Worm (Caenorhabditis elegans) whole organism, L2 larva: ENCODE data around the gene F36H5.18.
A peak's percentile ranks its signal among the peaks of the same experiment; 100 is the strongest.

Source experiments
- C34F6.9 ChIP-seq: fragments of 150-350 bp; optimal IDR thresholded peaks from 2 replicates; lab custom pipeline; 2014; ENCODE audit warnings: missing biosample characterization, missing genetic modification characterization
- F13H6.1 ChIP-seq: sonication (generic microtip); optimal IDR thresholded peaks from 2 replicates; lab custom pipeline; 2016; ENCODE audit warnings: missing genetic modification characterization, missing compliant biosample characterization
- Y55F3AM.14 ChIP-seq: fragments of 200-800 bp; sonication (Bioruptor generic); optimal IDR thresholded peaks from 2 replicates; lab custom pipeline; 2018; ENCODE audit warnings: mild to moderate bottlenecking, missing genetic modification characterization, missing compliant biosample characterization
- ama-1 ChIP-seq: fragments of 150-350 bp; optimal IDR thresholded peaks from 2 replicates; lab custom pipeline; 2018; ENCODE audit warnings: inconsistent platforms
- blmp-1 ChIP-seq: sonication (generic microtip); optimal IDR thresholded peaks from 2 replicates; lab custom pipeline; 2017; ENCODE audit warnings: missing genetic modification characterization, mild to moderate bottlenecking, missing compliant biosample characterization, antibody characterized with exemption, moderate library complexity; ENCODE audit not compliant: insufficient read depth
- crh-2 ChIP-seq: sonication (generic microtip); optimal IDR thresholded peaks from 2 replicates; lab custom pipeline; 2017; ENCODE audit warnings: missing biosample characterization, missing genetic modification characterization
- dmd-4 ChIP-seq: sonication (generic microtip); optimal IDR thresholded peaks from 2 replicates; lab custom pipeline; 2017; ENCODE audit warnings: missing biosample characterization, missing genetic modification characterization
- egl-27 ChIP-seq: sonication (generic microtip); optimal IDR thresholded peaks from 3 replicates; lab custom pipeline; 2017; ENCODE audit warnings: missing biosample characterization, missing genetic modification reagents, missing genetic modification characterization
- elt-3 ChIP-seq: sonication (generic microtip); optimal IDR thresholded peaks from 2 replicates; lab custom pipeline; 2017; ENCODE audit warnings: missing biosample characterization, missing genetic modification characterization
- fos-1 ChIP-seq: fragments of 150-350 bp; optimal IDR thresholded peaks from 2 replicates; lab custom pipeline; 2014; ENCODE audit warnings: missing biosample characterization, missing genetic modification characterization
- gmeb-1 ChIP-seq: fragments of 150-350 bp; optimal IDR thresholded peaks from 2 replicates; lab custom pipeline; 2014; ENCODE audit warnings: missing biosample characterization, missing genetic modification characterization
- lin-11 ChIP-seq: fragments of 150-350 bp; sonication (generic microtip); optimal IDR thresholded peaks from 2 replicates; lab custom pipeline; 2014; ENCODE audit warnings: missing biosample characterization, missing genetic modification characterization, inconsistent platforms, mixed read lengths
- lin-39 ChIP-seq: fragments of 150-350 bp; optimal IDR thresholded peaks from 2 replicates; lab custom pipeline; 2014; ENCODE audit warnings: missing biosample characterization, missing genetic modification reagents, missing genetic modification characterization
- mab-5 ChIP-seq: fragments of 150-350 bp; optimal IDR thresholded peaks from 2 replicates; lab custom pipeline; 2014; ENCODE audit warnings: missing biosample characterization, missing genetic modification characterization
- mdl-1 ChIP-seq, 2 experiments: fragments of 150-350 bp in 1 of 2; sonication (generic microtip) in 1 of 2; optimal IDR thresholded peaks; 2 replicates each; lab custom pipeline; 2017; ENCODE audit warnings: missing biosample characterization in 2 of 2, missing genetic modification characterization in 2 of 2
- nhr-10 ChIP-seq: sonication (generic microtip); optimal IDR thresholded peaks from 2 replicates; lab custom pipeline; 2017; ENCODE audit warnings: missing biosample characterization, missing genetic modification characterization
- nhr-11 ChIP-seq: fragments of 150-350 bp; optimal IDR thresholded peaks from 2 replicates; lab custom pipeline; 2014; ENCODE audit warnings: missing biosample characterization, missing genetic modification characterization
- nhr-12 ChIP-seq: fragments of 150-350 bp; optimal IDR thresholded peaks from 2 replicates; lab custom pipeline; 2014; ENCODE audit warnings: missing biosample characterization, missing genetic modification characterization
- nhr-23 ChIP-seq: fragments of 150-350 bp; optimal IDR thresholded peaks from 2 replicates; lab custom pipeline; 2014; ENCODE audit warnings: missing biosample characterization, missing genetic modification reagents, missing genetic modification characterization
- nhr-25 ChIP-seq: fragments of 150-350 bp; sonication (generic microtip); optimal IDR thresholded peaks from 3 replicates; lab custom pipeline; 2014; ENCODE audit warnings: missing biosample characterization, missing genetic modification characterization
- nhr-77 ChIP-seq: fragments of 150-350 bp; optimal IDR thresholded peaks from 2 replicates; lab custom pipeline; 2014; ENCODE audit warnings: missing biosample characterization, missing genetic modification characterization
- peb-1 ChIP-seq: fragments of 150-350 bp; optimal IDR thresholded peaks from 2 replicates; lab custom pipeline; 2014; ENCODE audit warnings: missing biosample characterization, missing genetic modification characterization
- sem-4 ChIP-seq: fragments of 150-350 bp; optimal IDR thresholded peaks from 2 replicates; lab custom pipeline; 2014; ENCODE audit warnings: missing biosample characterization, missing genetic modification reagents, missing genetic modification characterization
- sma-3 ChIP-seq: sonication (generic microtip); optimal IDR thresholded peaks from 2 replicates; lab custom pipeline; 2016; ENCODE audit warnings: missing genetic modification reagents, missing genetic modification characterization, missing compliant biosample characterization
- snpc-4 ChIP-seq: fragments of 150-350 bp; optimal IDR thresholded peaks from 2 replicates; lab custom pipeline; 2014; ENCODE audit warnings: missing biosample characterization, missing genetic modification characterization
- unc-55 ChIP-seq: fragments of 150-350 bp; sonication (generic microtip); optimal IDR thresholded peaks from 3 replicates; lab custom pipeline; 2014; ENCODE audit warnings: missing biosample characterization, missing genetic modification reagents, missing genetic modification characterization
- zag-1 ChIP-seq: fragments of 150-350 bp; optimal IDR thresholded peaks from 2 replicates; lab custom pipeline; 2014; ENCODE audit warnings: missing biosample characterization, missing genetic modification characterization
- ztf-1 ChIP-seq: fragments of 200-800 bp; sonication (Bioruptor generic); conservative IDR thresholded peaks from 2 replicates; pipeline ENCODE4 v1.3.6; 2022; ENCODE audit warnings: missing genetic modification characterization, missing compliant biosample characterization
- ztf-11 ChIP-seq: sonication (generic microtip); optimal IDR thresholded peaks from 2 replicates; lab custom pipeline; 2017; ENCODE audit warnings: missing biosample characterization, missing genetic modification characterization
- ztf-4 ChIP-seq: fragments of 150-350 bp; optimal IDR thresholded peaks from 2 replicates; lab custom pipeline; 2014; ENCODE audit warnings: missing biosample characterization, missing genetic modification characterization

F36H5.18 gene

ce11 chrII:1722394-1722793 is 37.3 kb upstream of the F36H5.18 start, which contains the start of the genes fbxb-5 and btb-8:
Gene fbxb-5 (minus strand): TSS chrII:1722494.
Gene btb-8 (plus strand): TSS chrII:1722770.
- TF ChIP-seq egl-27 (tag; lab: Kevin White, UChicago) = no peak
- TF ChIP-seq, all 48 proteins: peak for 0

ce11 chrII:1724314-1724713 is 35.4 kb upstream of the F36H5.18 start, which contains the start of gene fbxb-11:
Gene fbxb-11 (plus strand): TSS chrII:1724614.
- TF ChIP-seq nhr-25 (tag; lab: Kevin White, UChicago) (no peak), F13H6.1 (tag; lab: Kevin White, UChicago) (no peak), ztf-1 (GFP tag; lab: Robert Waterston, UW) (no peak), nhr-77 (tag; lab: Kevin White, UChicago) (no peak), sma-3 (GFP tag; lab: Kevin White, UChicago) (no peak), unc-55 (GFP tag; lab: Kevin White, UChicago) (no peak), gmeb-1 (tag; lab: Kevin White, UChicago) (no peak)

ce11 chrII:1725735-1726134 is 34.0 kb upstream of the F36H5.18 start, which contains the start of gene F45C12.17:
Gene F45C12.17 (plus strand): TSS chrII:1726111.
- TF ChIP-seq Y55F3AM.14 (GFP tag; lab: Kevin White, UChicago) = no peak
- TF ChIP-seq nhr-25 (tag; lab: Kevin White, UChicago) = no peak
- TF ChIP-seq crh-2 (tag; lab: Kevin White, UChicago) = no peak
- TF ChIP-seq ztf-11 = no peak
- TF ChIP-seq nhr-23 = no peak
- TF ChIP-seq ama-1 = no peak
- no peak for TF ChIP-seq blmp-1 (tag; lab: Kevin White, UChicago)
- no peak for TF ChIP-seq nhr-10 (tag; lab: Kevin White, UChicago)
- TF ChIP-seq, all 48 proteins: peak for 0

- no peak for TF ChIP-seq sma-3 (GFP tag; lab: Kevin White, UChicago)
- peak; percentile 87 for TF ChIP-seq fos-1 (tag; lab: Kevin White, UChicago)
- peak; percentile 41 for TF ChIP-seq crh-2 (tag; lab: Kevin White, UChicago)
- TF ChIP-seq, all 48 proteins: peak for 2
Observed at ce11 chrII:1728253-1728652, 31.4 kb upstream of the F36H5.18 start, which contains the start of gene btb-9. Gene btb-9 (plus strand): TSS chrII:1728506.

- TF ChIP-seq C34F6.9 (tag; lab: Kevin White, UChicago) (no peak), nhr-12 (tag; lab: Kevin White, UChicago) (no peak), nhr-11 (tag; lab: Kevin White, UChicago) (no peak), mdl-1 (tag; optimal IDR thresholded peaks at IDR 0.05; lab: Kevin White, UChicago) (no peak), F13H6.1 (tag; lab: Kevin White, UChicago) (no peak)
- TF ChIP-seq, all 48 proteins: peak for 0
Observed at ce11 chrII:1730103-1730502, 29.6 kb upstream of the F36H5.18 start, which contains the start of gene ceh-81. Gene ceh-81 (plus strand): TSS chrII:1730403.

ce11 chrII:1731932-1732331 is 27.8 kb upstream of the F36H5.18 start, which contains the start of gene ceh-82:
Gene ceh-82 (plus strand): TSS chrII:1732232.
- TF ChIP-seq zag-1 (tag; lab: Kevin White, UChicago) (no peak), mab-5 (tag; lab: Kevin White, UChicago) (no peak), nhr-12 (tag; lab: Kevin White, UChicago) (no peak), lin-39 (no peak), Y55F3AM.14 (GFP tag; lab: Kevin White, UChicago) (no peak), egl-27 (tag; lab: Kevin White, UChicago) (no peak), lin-11 (no peak), C34F6.9 (tag; lab: Kevin White, UChicago) (no peak), nhr-23 (no peak), elt-3 (tag; lab: Kevin White, UChicago) (no peak), fos-1 (tag; lab: Kevin White, UChicago) (no peak)

ce11 chrII:1735145-1735544 is 24.6 kb upstream of the F36H5.18 start:
- TF ChIP-seq ztf-1 (GFP tag; lab: Robert Waterston, UW) (no peak), ztf-4 (no peak), dmd-4 (no peak), C34F6.9 (tag; lab: Kevin White, UChicago) (no peak), sem-4 (no peak), snpc-4 (tag; lab: Kevin White, UChicago) (no peak), peb-1 (tag; lab: Kevin White, UChicago) (no peak)
